Worm (Caenorhabditis elegans) whole organism, L2 larva: ENCODE data around the gene T04C12.11.

Source experiments
- C34F6.9 ChIP-seq: fragments of 150-350 bp; optimal IDR thresholded peaks from 2 replicates; lab custom pipeline; 2014; ENCODE audit warnings: missing biosample characterization, missing genetic modification characterization
- F13H6.1 ChIP-seq: sonication (generic microtip); optimal IDR thresholded peaks from 2 replicates; lab custom pipeline; 2016; ENCODE audit warnings: missing genetic modification characterization, missing compliant biosample characterization
- R02D3.7 ChIP-seq: fragments of 150-350 bp; optimal IDR thresholded peaks from 2 replicates; lab custom pipeline; 2014; ENCODE audit warnings: missing biosample characterization, missing genetic modification characterization
- Y55F3AM.14 ChIP-seq: fragments of 200-800 bp; sonication (Bioruptor generic); optimal IDR thresholded peaks from 2 replicates; lab custom pipeline; 2018; ENCODE audit warnings: mild to moderate bottlenecking, missing genetic modification characterization, missing compliant biosample characterization
- ZK546.5 ChIP-seq: sonication (generic microtip); optimal IDR thresholded peaks from 2 replicates; lab custom pipeline; 2017; ENCODE audit warnings: missing biosample characterization, missing genetic modification characterization
- alr-1 ChIP-seq: fragments of 150-350 bp; optimal IDR thresholded peaks from 2 replicates; lab custom pipeline; 2014; ENCODE audit warnings: missing biosample characterization, missing genetic modification characterization
- aly-2 ChIP-seq: fragments of 150-350 bp; optimal IDR thresholded peaks from 2 replicates; lab custom pipeline; 2014; ENCODE audit warnings: missing biosample characterization, missing genetic modification characterization
- ama-1 ChIP-seq: fragments of 150-350 bp; optimal IDR thresholded peaks from 2 replicates; lab custom pipeline; 2018; ENCODE audit warnings: inconsistent platforms
- blmp-1 ChIP-seq: sonication (generic microtip); optimal IDR thresholded peaks from 2 replicates; lab custom pipeline; 2017; ENCODE audit warnings: missing genetic modification characterization, mild to moderate bottlenecking, missing compliant biosample characterization, antibody characterized with exemption, moderate library complexity; ENCODE audit not compliant: insufficient read depth
- ceh-16 ChIP-seq: fragments of 150-350 bp; optimal IDR thresholded peaks from 2 replicates; lab custom pipeline; 2014; ENCODE audit warnings: missing biosample characterization, missing genetic modification characterization
- ceh-82 ChIP-seq: fragments of 150-350 bp; optimal IDR thresholded peaks from 2 replicates; lab custom pipeline; 2014; ENCODE audit warnings: missing biosample characterization, missing genetic modification characterization
- crh-2 ChIP-seq: sonication (generic microtip); optimal IDR thresholded peaks from 2 replicates; lab custom pipeline; 2017; ENCODE audit warnings: missing biosample characterization, missing genetic modification characterization
- dmd-4 ChIP-seq: sonication (generic microtip); optimal IDR thresholded peaks from 2 replicates; lab custom pipeline; 2017; ENCODE audit warnings: missing biosample characterization, missing genetic modification characterization
- egl-27 ChIP-seq: sonication (generic microtip); optimal IDR thresholded peaks from 3 replicates; lab custom pipeline; 2017; ENCODE audit warnings: missing biosample characterization, missing genetic modification reagents, missing genetic modification characterization
- elt-1 ChIP-seq: fragments of 150-350 bp; optimal IDR thresholded peaks from 2 replicates; lab custom pipeline; 2014; ENCODE audit warnings: missing biosample characterization, missing genetic modification characterization
- elt-3 ChIP-seq: sonication (generic microtip); optimal IDR thresholded peaks from 2 replicates; lab custom pipeline; 2017; ENCODE audit warnings: missing biosample characterization, missing genetic modification characterization
- fos-1 ChIP-seq: fragments of 150-350 bp; optimal IDR thresholded peaks from 2 replicates; lab custom pipeline; 2014; ENCODE audit warnings: missing biosample characterization, missing genetic modification characterization
- gmeb-1 ChIP-seq: fragments of 150-350 bp; optimal IDR thresholded peaks from 2 replicates; lab custom pipeline; 2014; ENCODE audit warnings: missing biosample characterization, missing genetic modification characterization
- lin-11 ChIP-seq: fragments of 150-350 bp; sonication (generic microtip); optimal IDR thresholded peaks from 2 replicates; lab custom pipeline; 2014; ENCODE audit warnings: missing biosample characterization, missing genetic modification characterization, inconsistent platforms, mixed read lengths
- lin-13 ChIP-seq: fragments of 150-350 bp; optimal IDR thresholded peaks from 2 replicates; lab custom pipeline; 2014; ENCODE audit warnings: missing biosample characterization, missing genetic modification reagents, missing genetic modification characterization
- lin-39 ChIP-seq: fragments of 150-350 bp; optimal IDR thresholded peaks from 2 replicates; lab custom pipeline; 2014; ENCODE audit warnings: missing biosample characterization, missing genetic modification reagents, missing genetic modification characterization
- lsy-2 ChIP-seq, 2 experiments: fragments of 150-350 bp in 1 of 2; sonication (generic microtip) in 1 of 2; optimal IDR thresholded peaks; 2 replicates each; lab custom pipeline; 2014 to 2017; ENCODE audit warnings: missing biosample characterization in 2 of 2, missing genetic modification characterization in 2 of 2
- mab-5 ChIP-seq: fragments of 150-350 bp; optimal IDR thresholded peaks from 2 replicates; lab custom pipeline; 2014; ENCODE audit warnings: missing biosample characterization, missing genetic modification characterization
- mbf-1 ChIP-seq: sonication (generic microtip); optimal IDR thresholded peaks from 2 replicates; lab custom pipeline; 2017; ENCODE audit warnings: missing biosample characterization, missing genetic modification characterization
- mdl-1 ChIP-seq, 2 experiments: fragments of 150-350 bp in 1 of 2; sonication (generic microtip) in 1 of 2; optimal IDR thresholded peaks; 2 replicates each; lab custom pipeline; 2017; ENCODE audit warnings: missing biosample characterization in 2 of 2, missing genetic modification characterization in 2 of 2
- nhr-10 ChIP-seq: sonication (generic microtip); optimal IDR thresholded peaks from 2 replicates; lab custom pipeline; 2017; ENCODE audit warnings: missing biosample characterization, missing genetic modification characterization
- nhr-11 ChIP-seq: fragments of 150-350 bp; optimal IDR thresholded peaks from 2 replicates; lab custom pipeline; 2014; ENCODE audit warnings: missing biosample characterization, missing genetic modification characterization
- nhr-12 ChIP-seq: fragments of 150-350 bp; optimal IDR thresholded peaks from 2 replicates; lab custom pipeline; 2014; ENCODE audit warnings: missing biosample characterization, missing genetic modification characterization
- nhr-129 ChIP-seq: fragments of 150-350 bp; optimal IDR thresholded peaks from 2 replicates; lab custom pipeline; 2014; ENCODE audit warnings: missing biosample characterization, missing genetic modification characterization
- nhr-21 ChIP-seq: fragments of 150-350 bp; optimal IDR thresholded peaks from 2 replicates; lab custom pipeline; 2014; ENCODE audit warnings: missing biosample characterization, missing genetic modification characterization
- nhr-23 ChIP-seq: fragments of 150-350 bp; optimal IDR thresholded peaks from 2 replicates; lab custom pipeline; 2014; ENCODE audit warnings: missing biosample characterization, missing genetic modification reagents, missing genetic modification characterization
- nhr-237 ChIP-seq: fragments of 150-350 bp; optimal IDR thresholded peaks from 2 replicates; lab custom pipeline; 2014; ENCODE audit warnings: missing biosample characterization, missing genetic modification characterization
- nhr-25 ChIP-seq: fragments of 150-350 bp; sonication (generic microtip); optimal IDR thresholded peaks from 3 replicates; lab custom pipeline; 2014; ENCODE audit warnings: missing biosample characterization, missing genetic modification characterization
- nhr-6 ChIP-seq: fragments of 150-350 bp; optimal IDR thresholded peaks from 2 replicates; lab custom pipeline; 2014; ENCODE audit warnings: missing biosample characterization, missing genetic modification characterization
- nhr-77 ChIP-seq: fragments of 150-350 bp; optimal IDR thresholded peaks from 2 replicates; lab custom pipeline; 2014; ENCODE audit warnings: missing biosample characterization, missing genetic modification characterization
- peb-1 ChIP-seq: fragments of 150-350 bp; optimal IDR thresholded peaks from 2 replicates; lab custom pipeline; 2014; ENCODE audit warnings: missing biosample characterization, missing genetic modification characterization
- sem-4 ChIP-seq: fragments of 150-350 bp; optimal IDR thresholded peaks from 2 replicates; lab custom pipeline; 2014; ENCODE audit warnings: missing biosample characterization, missing genetic modification reagents, missing genetic modification characterization
- skn-1 ChIP-seq: sonication (generic microtip); optimal IDR thresholded peaks from 2 replicates; lab custom pipeline; 2017; ENCODE audit warnings: missing biosample characterization, missing genetic modification characterization
- sma-3 ChIP-seq: sonication (generic microtip); optimal IDR thresholded peaks from 2 replicates; lab custom pipeline; 2016; ENCODE audit warnings: missing genetic modification reagents, missing genetic modification characterization, missing compliant biosample characterization
- sma-9 ChIP-seq, 2 experiments: fragments of 150-350 bp in 1 of 2; sonication (generic microtip) in 1 of 2; optimal IDR thresholded peaks; 2 replicates each; lab custom pipeline; 2014 to 2016; ENCODE audit warnings: missing genetic modification characterization in 2 of 2, mild to moderate bottlenecking in 1 of 2, missing biosample characterization in 1 of 2, missing compliant biosample characterization in 1 of 2, missing genetic modification reagents in 1 of 2, moderate library complexity in 1 of 2
- snpc-4 ChIP-seq: fragments of 150-350 bp; optimal IDR thresholded peaks from 2 replicates; lab custom pipeline; 2014; ENCODE audit warnings: missing biosample characterization, missing genetic modification characterization
- unc-39 ChIP-seq: fragments of 150-350 bp; optimal IDR thresholded peaks from 2 replicates; lab custom pipeline; 2014; ENCODE audit warnings: missing biosample characterization, missing genetic modification characterization
- unc-55 ChIP-seq: fragments of 150-350 bp; sonication (generic microtip); optimal IDR thresholded peaks from 3 replicates; lab custom pipeline; 2014; ENCODE audit warnings: missing biosample characterization, missing genetic modification reagents, missing genetic modification characterization
- unc-62 ChIP-seq: fragments of 150-350 bp; optimal IDR thresholded peaks from 2 replicates; lab custom pipeline; 2014; ENCODE audit warnings: missing biosample characterization, missing genetic modification reagents, missing genetic modification characterization
- zag-1 ChIP-seq: fragments of 150-350 bp; optimal IDR thresholded peaks from 2 replicates; lab custom pipeline; 2014; ENCODE audit warnings: missing biosample characterization, missing genetic modification characterization
- ztf-1 ChIP-seq: fragments of 200-800 bp; sonication (Bioruptor generic); conservative IDR thresholded peaks from 2 replicates; pipeline ENCODE4 v1.3.6; 2022; ENCODE audit warnings: missing genetic modification characterization, missing compliant biosample characterization
- ztf-11 ChIP-seq: sonication (generic microtip); optimal IDR thresholded peaks from 2 replicates; lab custom pipeline; 2017; ENCODE audit warnings: missing biosample characterization, missing genetic modification characterization
- ztf-4 ChIP-seq: fragments of 150-350 bp; optimal IDR thresholded peaks from 2 replicates; lab custom pipeline; 2014; ENCODE audit warnings: missing biosample characterization, missing genetic modification characterization

Gene T04C12.11

ce11 chrV:11078874-11079273, 18.8 kb upstream of the T04C12.11 start:
- TF ChIP-seq mbf-1 (tag; lab: Kevin White, UChicago) (no peak), unc-55 (GFP tag; lab: Kevin White, UChicago) (peak; percentile 18), sem-4 (tag; lab: Kevin White, UChicago) (no peak)

- TF ChIP-seq ztf-1 (GFP tag; lab: Robert Waterston, UW) (no peak), nhr-77 (tag; lab: Kevin White, UChicago) (no peak), gmeb-1 (tag; lab: Kevin White, UChicago) (peak; percentile 69), nhr-6 (tag; lab: Kevin White, UChicago) (no peak), ztf-4 (peak; percentile 50), elt-1 (tag; lab: Kevin White, UChicago) (no peak), ceh-16 (tag; lab: Kevin White, UChicago) (peak; percentile 64), zag-1 (tag; lab: Kevin White, UChicago) (peak; percentile 15), nhr-23 (tag; lab: Kevin White, UChicago) (no peak), lin-39 (no peak), ceh-82 (tag; lab: Kevin White, UChicago) (no peak), nhr-237 (no peak), alr-1 (tag; lab: Kevin White, UChicago) (no peak), crh-2 (peak; percentile 86), skn-1 (tag; lab: Kevin White, UChicago) (no peak), dmd-4 (no peak), lin-11 (peak; percentile 76), peb-1 (tag; lab: Kevin White, UChicago) (no peak), nhr-25 (tag; lab: Kevin White, UChicago) (peak; percentile 84), unc-55 (GFP tag; lab: Kevin White, UChicago) (peak; percentile 86), F13H6.1 (tag; lab: Kevin White, UChicago) (peak; percentile 44), elt-3 (tag; lab: Kevin White, UChicago) (no peak), aly-2 (tag; lab: Kevin White, UChicago) (no peak), lsy-2 (tag; optimal IDR thresholded peaks at IDR 0.05; lab: Kevin White, UChicago) (peak in 1 of 2 experiments; percentile 75), nhr-12 (tag; lab: Kevin White, UChicago) (no peak), mdl-1 (tag; optimal IDR thresholded peaks at IDR 0.05; lab: Kevin White, UChicago) (no peak), ZK546.5 (tag; lab: Kevin White, UChicago) (no peak), snpc-4 (peak; percentile 55), fos-1 (tag; lab: Kevin White, UChicago) (peak; percentile 97), blmp-1 (peak; percentile 57), mab-5 (tag; lab: Kevin White, UChicago) (peak; percentile 21), unc-39 (tag; lab: Kevin White, UChicago) (no peak), egl-27 (tag; lab: Kevin White, UChicago) (no peak), ama-1 (peak; percentile 40), nhr-21 (tag; lab: Kevin White, UChicago) (peak; percentile 20), C34F6.9 (tag; lab: Kevin White, UChicago) (peak; percentile 88), sma-9 (GFP tag; optimal IDR thresholded peaks at IDR 0.05; lab: Kevin White, UChicago) (peak; percentile 8), sma-9 (tag; optimal IDR thresholded peaks at IDR 0.05; lab: Kevin White, UChicago) (no peak), ztf-11 (tag; lab: Kevin White, UChicago) (no peak), unc-62 (no peak), nhr-129 (tag; lab: Kevin White, UChicago) (peak; percentile 76), nhr-11 (no peak), Y55F3AM.14 (GFP tag; lab: Kevin White, UChicago) (no peak), sma-3 (GFP tag; lab: Kevin White, UChicago) (peak; percentile 87), R02D3.7 (tag; lab: Kevin White, UChicago) (no peak), mbf-1 (tag; lab: Kevin White, UChicago) (no peak), sem-4 (tag; lab: Kevin White, UChicago) (peak; percentile 80), nhr-10 (tag; lab: Kevin White, UChicago) (no peak), lin-13 (GFP tag; lab: Kevin White, UChicago) (peak; percentile 74)
These were observed 18.1 kb upstream of the T04C12.11 start, which contains the start of gene act-2 for ce11 chrV:11078104-11078724. Gene act-2 (minus strand): TSS chrV:11078154.
